Worm (Caenorhabditis elegans) whole organism, late embryonic: Measurements from ENCODE around the gene F08F3.8.
A peak's percentile ranks its signal among the peaks of the same experiment; 100 is the strongest.
"Not testable (repeated sequence)": the region's sequence is repeated elsewhere in the genome, so short reads cannot be mapped to it uniquely, and the experiment has no call there.

Source experiments
- C38D4.7 ChIP-seq: fragments of 200-800 bp; sonication (Bioruptor generic); optimal IDR thresholded peaks from 2 replicates; lab custom pipeline; 2018; ENCODE audit warnings: mild to moderate bottlenecking, missing genetic modification characterization, moderate library complexity, missing compliant biosample characterization
- K09A11.1 ChIP-seq: sonication (generic microtip); optimal IDR thresholded peaks from 2 replicates; lab custom pipeline; 2017; ENCODE audit warnings: antibody characterized with exemption, mild to moderate bottlenecking, missing genetic modification characterization, missing compliant biosample characterization; ENCODE audit not compliant: insufficient read depth
- T23F11.4 ChIP-seq: fragments of 200-800 bp; sonication (Bioruptor generic); optimal IDR thresholded peaks from 2 replicates; lab custom pipeline; 2018; ENCODE audit warnings: mild to moderate bottlenecking, missing genetic modification characterization, missing compliant biosample characterization
- Y22D7AL.16 ChIP-seq: sonication (generic microtip); optimal IDR thresholded peaks from 2 replicates; lab custom pipeline; 2016; ENCODE audit warnings: missing genetic modification characterization, missing compliant biosample characterization
- ceh-19 ChIP-seq: fragments of 200-800 bp; sonication (Bioruptor generic); optimal IDR thresholded peaks from 2 replicates; lab custom pipeline; 2018; ENCODE audit warnings: mild to moderate bottlenecking, missing genetic modification characterization, missing compliant biosample characterization
- ceh-22 ChIP-seq: sonication (generic microtip); optimal IDR thresholded peaks from 2 replicates; lab custom pipeline; 2017; ENCODE audit warnings: missing biosample characterization, missing genetic modification characterization
- ceh-30 ChIP-seq: fragments of 150-350 bp; optimal IDR thresholded peaks from 2 replicates; lab custom pipeline; 2014; ENCODE audit warnings: missing biosample characterization, missing genetic modification characterization
- ceh-31 ChIP-seq: sonication (generic microtip); optimal IDR thresholded peaks from 2 replicates; lab custom pipeline; 2016; ENCODE audit warnings: missing genetic modification characterization, missing compliant biosample characterization
- ceh-34 ChIP-seq: sonication (generic microtip); optimal IDR thresholded peaks from 2 replicates; lab custom pipeline; 2016; ENCODE audit warnings: mild to moderate bottlenecking, missing genetic modification characterization, missing compliant biosample characterization
- ceh-48 ChIP-seq: sonication (generic microtip); optimal IDR thresholded peaks from 2 replicates; lab custom pipeline; 2016; ENCODE audit warnings: missing genetic modification characterization, inconsistent platforms, missing compliant biosample characterization
- che-1 ChIP-seq: sonication (generic microtip); optimal IDR thresholded peaks from 2 replicates; lab custom pipeline; 2016; ENCODE audit warnings: mild to moderate bottlenecking, missing genetic modification characterization, missing compliant biosample characterization
- dmd-4 ChIP-seq: sonication (generic microtip); optimal IDR thresholded peaks from 2 replicates; lab custom pipeline; 2016; ENCODE audit warnings: borderline replicate concordance, missing genetic modification characterization, missing compliant biosample characterization
- elt-2 ChIP-seq: sonication (generic microtip); optimal IDR thresholded peaks from 2 replicates; lab custom pipeline; 2016; ENCODE audit warnings: missing genetic modification reagents, missing genetic modification characterization, missing compliant biosample characterization
- ets-4 ChIP-seq: sonication (generic microtip); optimal IDR thresholded peaks from 2 replicates; lab custom pipeline; 2016; ENCODE audit warnings: missing genetic modification characterization, missing compliant biosample characterization
- eyg-1 ChIP-seq: sonication (generic microtip); optimal IDR thresholded peaks from 2 replicates; lab custom pipeline; 2016; ENCODE audit warnings: missing genotype, missing genetic modification characterization, missing compliant biosample characterization
- fax-1 ChIP-seq: sonication (generic microtip); optimal IDR thresholded peaks from 2 replicates; lab custom pipeline; 2016; ENCODE audit warnings: missing genotype, missing genetic modification characterization, missing compliant biosample characterization
- fkh-10 ChIP-seq: fragments of 150-350 bp; optimal IDR thresholded peaks from 2 replicates; lab custom pipeline; 2014; ENCODE audit warnings: missing biosample characterization, missing genetic modification reagents, missing genetic modification characterization
- fkh-6 ChIP-seq: sonication (generic microtip); optimal IDR thresholded peaks from 2 replicates; lab custom pipeline; 2016; ENCODE audit warnings: missing genetic modification characterization, missing compliant biosample characterization
- hlh-13 ChIP-seq: fragments of 200-800 bp; sonication (Bioruptor generic); optimal IDR thresholded peaks from 2 replicates; lab custom pipeline; 2018; ENCODE audit warnings: mild to moderate bottlenecking, missing genetic modification characterization, missing compliant biosample characterization
- hlh-8 ChIP-seq: sonication (generic microtip); optimal IDR thresholded peaks from 2 replicates; lab custom pipeline; 2016; ENCODE audit warnings: missing genotype, missing genetic modification characterization, missing compliant biosample characterization
- lim-6 ChIP-seq: sonication (generic microtip); optimal IDR thresholded peaks from 2 replicates; lab custom pipeline; 2016; ENCODE audit warnings: missing genetic modification characterization, missing compliant biosample characterization
- madf-2 ChIP-seq: sonication (generic microtip); optimal IDR thresholded peaks from 2 replicates; lab custom pipeline; 2017; ENCODE audit warnings: missing genetic modification characterization, missing compliant biosample characterization
- nfya-1 ChIP-seq: sonication (generic microtip); optimal IDR thresholded peaks from 2 replicates; lab custom pipeline; 2017; ENCODE audit warnings: missing genetic modification characterization, mild to moderate bottlenecking, missing compliant biosample characterization, antibody characterized with exemption, moderate library complexity
- pat-9 ChIP-seq: fragments of 200-800 bp; sonication (Bioruptor generic); optimal IDR thresholded peaks from 2 replicates; lab custom pipeline; 2018; ENCODE audit warnings: mild to moderate bottlenecking, missing genetic modification characterization, moderate library complexity, missing compliant biosample characterization
- pros-1 ChIP-seq: fragments of 150-350 bp; optimal IDR thresholded peaks from 2 replicates; lab custom pipeline; 2014; ENCODE audit warnings: missing biosample characterization, missing genetic modification reagents, missing genetic modification characterization
- sdc-2 ChIP-seq: sonication (generic microtip); optimal IDR thresholded peaks from 2 replicates; lab custom pipeline; 2016; ENCODE audit warnings: missing genotype, missing genetic modification characterization, missing compliant biosample characterization
- sox-4 ChIP-seq: sonication (generic microtip); optimal IDR thresholded peaks from 2 replicates; lab custom pipeline; 2017; ENCODE audit warnings: mild to moderate bottlenecking, missing genetic modification characterization, inconsistent platforms, missing compliant biosample characterization
- unc-3 ChIP-seq, 2 experiments: fragments of 200-800 bp in 1 of 2; sonication (Bioruptor generic) in 1 of 2; sonication (generic microtip) in 1 of 2; conservative IDR thresholded peaks in 1 of 2; optimal IDR thresholded peaks in 1 of 2; 2 replicates each; pipeline versions ENCODE4 v1.3.6 to Lab custom; 2016 to 2022; ENCODE audit warnings: missing compliant biosample characterization in 2 of 2, missing genetic modification characterization in 2 of 2, missing genetic modification reagents in 1 of 2
- unc-55 ChIP-seq: sonication (generic microtip); optimal IDR thresholded peaks from 2 replicates; lab custom pipeline; 2017; ENCODE audit warnings: missing biosample characterization, missing genetic modification reagents, missing genetic modification characterization
- unc-86 ChIP-seq: sonication (generic microtip); optimal IDR thresholded peaks from 2 replicates; lab custom pipeline; 2016; ENCODE audit warnings: missing genetic modification characterization, missing compliant biosample characterization
- zip-5 ChIP-seq: sonication (generic microtip); optimal IDR thresholded peaks from 2 replicates; lab custom pipeline; 2016; ENCODE audit warnings: missing genetic modification characterization, missing compliant biosample characterization
- ztf-16 ChIP-seq: sonication (generic microtip); optimal IDR thresholded peaks from 2 replicates; lab custom pipeline; 2017; ENCODE audit warnings: missing genetic modification characterization, missing compliant biosample characterization

F08F3.8 gene

DNA sequence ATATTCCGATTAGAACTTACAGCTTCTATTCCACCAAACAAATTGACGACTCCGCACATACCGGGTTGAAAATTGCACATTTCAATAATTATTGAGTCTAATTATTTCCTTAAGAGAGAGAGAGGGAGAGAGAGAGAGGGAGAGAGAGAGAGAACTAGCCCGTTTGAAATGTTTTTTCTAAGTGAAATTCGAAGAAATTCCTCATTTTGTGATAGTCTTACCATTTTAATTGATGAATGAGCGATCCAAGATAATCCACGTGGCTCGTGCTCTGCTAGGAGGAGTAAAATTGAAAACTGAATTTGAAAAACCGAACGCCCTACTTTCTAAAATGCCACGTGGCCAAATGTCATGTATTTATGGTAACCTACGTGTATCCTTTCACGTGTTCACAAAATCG lies at the start of gene F08F3.8:
F08F3.8 (minus strand) TSS at position 101 of the 400 bp plus-strand sequence.
- no peak for TF ChIP-seq zip-5 (tag; lab: Kevin White, UChicago)
- no peak for TF ChIP-seq ceh-48 (tag; lab: Kevin White, UChicago)
- no peak for TF ChIP-seq ets-4 (tag; lab: Kevin White, UChicago)
- no peak for TF ChIP-seq fax-1 (tag; lab: Kevin White, UChicago)
- TF ChIP-seq C38D4.7: no peak
- TF ChIP-seq fkh-10: no peak
- no peak for TF ChIP-seq unc-86
- no peak for TF ChIP-seq K09A11.1 (tag; lab: Kevin White, UChicago)
- no peak for TF ChIP-seq madf-2 (tag; lab: Kevin White, UChicago)
- no peak for TF ChIP-seq elt-2 (tag; lab: Kevin White, UChicago)
- TF ChIP-seq ceh-30: no peak
- TF ChIP-seq ceh-34 (tag; lab: Kevin White, UChicago): no peak
- no peak for TF ChIP-seq unc-3 (GFP tag; conservative IDR thresholded peaks at IDR 0.05; lab: Robert Waterston, UW)
- TF ChIP-seq unc-3 (tag; optimal IDR thresholded peaks at IDR 0.05; lab: Kevin White, UChicago): no peak
- no peak for TF ChIP-seq ceh-31 (tag; lab: Kevin White, UChicago)
- TF ChIP-seq unc-55 (GFP tag; lab: Kevin White, UChicago): no peak
- no peak for TF ChIP-seq hlh-13 (GFP tag; lab: Kevin White, UChicago)
- TF ChIP-seq ztf-16 (tag; lab: Kevin White, UChicago): no peak
- no peak for TF ChIP-seq Y22D7AL.16 (tag; lab: Kevin White, UChicago)
- TF ChIP-seq fkh-6 (tag; lab: Kevin White, UChicago): no peak
- no peak for TF ChIP-seq lim-6 (tag; lab: Kevin White, UChicago)

DNA sequence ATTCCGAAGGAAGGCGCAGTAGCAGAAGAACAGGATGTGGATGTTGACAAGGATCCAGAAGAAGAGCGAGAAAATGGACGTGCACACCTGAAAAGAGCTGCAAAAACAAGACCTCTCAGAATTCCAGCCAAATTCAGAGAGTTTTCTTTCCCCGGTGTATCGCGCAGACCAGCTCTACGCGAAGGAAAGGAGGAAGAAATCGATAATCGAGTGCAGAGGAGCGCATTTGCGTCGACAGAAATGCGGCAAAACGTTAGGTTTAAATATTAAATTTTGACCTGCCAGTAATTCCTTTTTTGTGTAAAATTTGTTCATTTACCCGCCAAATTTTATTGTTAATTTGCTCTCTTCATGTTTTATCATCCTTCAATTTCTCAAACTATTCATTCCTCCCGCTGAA lies 45.3 kb upstream of the F08F3.8 start:
- TF ChIP-seq pros-1 (tag; lab: Kevin White, UChicago) (no peak), ceh-48 (tag; lab: Kevin White, UChicago) (peak; percentile 29), ets-4 (tag; lab: Kevin White, UChicago) (no peak), che-1 (tag; lab: Kevin White, UChicago) (no peak), ceh-31 (tag; lab: Kevin White, UChicago) (no peak), ztf-16 (tag; lab: Kevin White, UChicago) (no peak), eyg-1 (tag; lab: Kevin White, UChicago) (no peak), madf-2 (tag; lab: Kevin White, UChicago) (no peak)
- TF ChIP-seq, all 69 proteins: peak for 1

DNA sequence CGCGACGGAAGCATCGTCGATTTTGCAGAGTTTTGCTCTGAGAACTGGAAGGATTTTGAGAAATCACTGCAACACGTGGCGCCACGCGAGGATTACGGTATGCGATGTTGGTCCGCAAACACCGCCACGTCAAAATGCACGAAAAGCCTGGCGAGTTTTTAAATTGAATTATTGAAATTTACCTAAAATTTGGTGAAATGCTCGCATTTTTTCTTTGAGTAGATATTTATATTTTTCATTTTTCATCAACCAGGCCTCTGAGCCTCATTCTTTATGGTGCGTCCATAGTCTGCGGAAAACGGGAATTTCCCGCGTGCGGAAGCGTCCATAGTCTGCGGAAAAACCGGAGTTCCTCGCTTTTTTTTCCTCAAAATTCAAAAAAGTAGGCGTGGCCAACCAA lies 38.5 kb upstream of the F08F3.8 start, which contains the start of gene ZC317.7:
ZC317.7 (minus strand) TSS at position 101 of the 400 bp plus-strand sequence.
- not testable (repeated sequence) for TF ChIP-seq ceh-19 (GFP tag; lab: Kevin White, UChicago); nfya-1 (tag; lab: Kevin White, UChicago); dmd-4 (tag; lab: Kevin White, UChicago)

DNA sequence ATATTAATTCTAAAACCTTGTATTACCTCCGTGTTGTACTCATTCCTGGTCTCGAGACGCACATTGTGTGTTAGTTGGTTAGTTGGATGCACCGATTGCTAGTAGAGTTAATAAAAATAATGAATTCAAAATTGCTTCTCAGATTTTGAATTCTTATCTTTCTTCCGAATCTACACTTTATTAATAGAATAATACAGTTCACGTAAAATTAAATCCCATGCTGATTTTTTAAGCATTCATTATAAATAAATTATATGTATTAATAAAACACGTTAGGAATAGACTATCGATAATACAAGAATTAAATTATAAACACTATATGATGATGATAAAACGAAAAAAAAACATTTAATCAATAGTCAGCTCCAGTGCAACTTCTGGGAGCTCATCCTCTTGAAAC lies 36.1 kb upstream of the F08F3.8 start, which contains the start of gene ZC317.6:
ZC317.6 (minus strand) TSS at position 101 of the 400 bp plus-strand sequence.
- not testable (repeated sequence) for TF ChIP-seq sox-4; hlh-8 (tag; lab: Kevin White, UChicago); K09A11.1 (tag; lab: Kevin White, UChicago)
- TF ChIP-seq, all 69 proteins: peak for 0; not testable (repeated sequence) for 69

DNA sequence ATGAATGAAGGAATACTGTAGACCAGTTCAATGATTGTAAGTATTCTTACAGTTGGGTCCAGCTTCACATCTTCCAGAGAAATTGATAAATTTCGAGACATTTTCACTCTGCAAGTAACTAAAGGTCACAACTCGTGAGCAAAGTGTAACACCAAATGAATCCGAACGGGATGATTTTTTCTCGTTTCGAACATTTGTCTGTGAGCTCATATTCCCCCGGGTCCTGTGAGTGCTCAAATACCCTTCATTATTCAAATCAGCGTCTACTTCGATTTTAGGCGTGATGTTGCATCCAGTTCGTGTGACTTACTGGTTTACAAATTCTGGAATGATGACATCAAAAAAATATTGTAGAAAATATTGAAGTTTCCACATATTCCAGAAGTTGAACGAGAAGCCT lies 32.9 kb upstream of the F08F3.8 start, which contains the start of gene srg-68:
srg-68 (minus strand) TSS at position 101 of the 400 bp plus-strand sequence.
- no peak for TF ChIP-seq pat-9 (tag; lab: Kevin White, UChicago)
- TF ChIP-seq che-1 (tag; lab: Kevin White, UChicago): no peak
- no peak for TF ChIP-seq hlh-13 (GFP tag; lab: Kevin White, UChicago)
- no peak for TF ChIP-seq ceh-34 (tag; lab: Kevin White, UChicago)
- TF ChIP-seq sdc-2 (tag; lab: Kevin White, UChicago): no peak
- no peak for TF ChIP-seq ceh-22
- no peak for TF ChIP-seq T23F11.4
- TF ChIP-seq, all 69 proteins: peak for 0
